Worm (Caenorhabditis elegans) whole organism, L3 larva: ENCODE results near the gene lsm-8.

Experiments
- aly-2 ChIP-seq: fragments of 150-350 bp; optimal IDR thresholded peaks from 2 replicates; lab custom pipeline; 2014; ENCODE audit warnings: missing biosample characterization, missing genetic modification characterization
- ama-1 ChIP-seq: fragments of 150-350 bp; optimal IDR thresholded peaks from 2 replicates; lab custom pipeline; 2018
- ceh-28 ChIP-seq: fragments of 150-350 bp; optimal IDR thresholded peaks from 2 replicates; lab custom pipeline; 2014; ENCODE audit warnings: missing biosample characterization, missing genetic modification reagents, missing genetic modification characterization
- ceh-9 ChIP-seq: sonication (generic microtip); optimal IDR thresholded peaks from 2 replicates; lab custom pipeline; 2018; ENCODE audit warnings: missing biosample characterization, missing genetic modification characterization
- egl-27 ChIP-seq: sonication (generic microtip); optimal IDR thresholded peaks from 4 replicates; lab custom pipeline; 2017; ENCODE audit warnings: missing biosample characterization, missing genetic modification reagents, missing genetic modification characterization
- egl-5 ChIP-seq: fragments of 150-350 bp; optimal IDR thresholded peaks from 2 replicates; lab custom pipeline; 2017; ENCODE audit warnings: missing biosample characterization, missing genetic modification reagents, missing genetic modification characterization, inconsistent platforms
- elt-2 ChIP-seq: sonication (generic microtip); optimal IDR thresholded peaks from 2 replicates; lab custom pipeline; 2016; ENCODE audit warnings: missing genetic modification reagents, mild to moderate bottlenecking, missing genetic modification characterization, missing compliant biosample characterization
- elt-3 ChIP-seq, 3 experiments: fragments of 150-350 bp in 1 of 3; sonication (generic microtip) in 2 of 3; optimal IDR thresholded peaks; 2 replicates in 2 of 3; 4 replicates in 1 of 3; lab custom pipeline; 2014 to 2017; ENCODE audit warnings: missing biosample characterization in 3 of 3, missing genetic modification characterization in 3 of 3
- eor-1 ChIP-seq, 2 experiments: fragments of 150-350 bp; optimal IDR thresholded peaks; 2 replicates each; lab custom pipeline; 2014 to 2018; ENCODE audit warnings: missing biosample characterization in 2 of 2, missing genetic modification characterization in 2 of 2
- fkh-10 ChIP-seq: sonication (generic microtip); optimal IDR thresholded peaks from 2 replicates; lab custom pipeline; 2017; ENCODE audit warnings: missing biosample characterization, missing genetic modification reagents, missing genetic modification characterization
- fkh-2 ChIP-seq: fragments of 150-350 bp; optimal IDR thresholded peaks from 2 replicates; lab custom pipeline; 2014; ENCODE audit warnings: missing biosample characterization, missing genetic modification reagents, missing genetic modification characterization
- hmg-11 ChIP-seq: sonication (generic microtip); optimal IDR thresholded peaks from 2 replicates; lab custom pipeline; 2016; ENCODE audit warnings: missing genetic modification characterization, missing compliant biosample characterization
- lin-15B ChIP-seq: fragments of 150-350 bp; optimal IDR thresholded peaks from 2 replicates; lab custom pipeline; 2014; ENCODE audit warnings: missing biosample characterization, missing genetic modification characterization
- lin-39 ChIP-seq: fragments of 150-350 bp; optimal IDR thresholded peaks from 2 replicates; lab custom pipeline; 2018; ENCODE audit warnings: missing biosample characterization, missing genetic modification reagents, missing genetic modification characterization
- lsy-12 ChIP-seq: sonication (generic microtip); optimal IDR thresholded peaks from 2 replicates; lab custom pipeline; 2016; ENCODE audit warnings: mild to moderate bottlenecking, missing genetic modification characterization, missing compliant biosample characterization
- mml-1 ChIP-seq: fragments of 150-350 bp; sonication (generic microtip); optimal IDR thresholded peaks from 3 replicates; lab custom pipeline; 2014; ENCODE audit warnings: missing biosample characterization, missing genetic modification characterization
- nfya-1 ChIP-seq: sonication (generic microtip); optimal IDR thresholded peaks from 2 replicates; lab custom pipeline; 2017; ENCODE audit warnings: missing genetic modification characterization, mild to moderate bottlenecking, missing compliant biosample characterization, antibody characterized with exemption, moderate library complexity; ENCODE audit not compliant: insufficient read depth
- nhr-11 ChIP-seq: fragments of 150-350 bp; optimal IDR thresholded peaks from 2 replicates; lab custom pipeline; 2014; ENCODE audit warnings: missing biosample characterization, missing genetic modification characterization
- nhr-12 ChIP-seq: fragments of 150-350 bp; optimal IDR thresholded peaks from 2 replicates; lab custom pipeline; 2014; ENCODE audit warnings: missing biosample characterization, missing genetic modification characterization
- nhr-237 ChIP-seq: fragments of 150-350 bp; optimal IDR thresholded peaks from 2 replicates; lab custom pipeline; 2014; ENCODE audit warnings: missing biosample characterization, missing genetic modification characterization
- nhr-25 ChIP-seq: sonication (generic microtip); optimal IDR thresholded peaks from 2 replicates; lab custom pipeline; 2017; ENCODE audit warnings: missing biosample characterization, missing genetic modification characterization
- nhr-28 ChIP-seq: fragments of 150-350 bp; optimal IDR thresholded peaks from 2 replicates; lab custom pipeline; 2014; ENCODE audit warnings: missing biosample characterization, missing genetic modification characterization
- nhr-76 ChIP-seq: fragments of 150-350 bp; sonication (generic microtip); optimal IDR thresholded peaks from 5 replicates; lab custom pipeline; 2014; ENCODE audit warnings: missing biosample characterization, missing genetic modification characterization
- pqm-1 ChIP-seq: fragments of 150-350 bp; optimal IDR thresholded peaks from 2 replicates; lab custom pipeline; 2017; ENCODE audit warnings: missing biosample characterization, missing genetic modification characterization, inconsistent platforms
- sea-2 ChIP-seq: fragments of 150-350 bp; sonication (generic microtip); optimal IDR thresholded peaks from 4 replicates; lab custom pipeline; 2014; ENCODE audit warnings: missing biosample characterization, missing genetic modification reagents, missing genetic modification characterization
- skn-1 ChIP-seq: fragments of 150-350 bp; optimal IDR thresholded peaks from 2 replicates; lab custom pipeline; 2014; ENCODE audit warnings: missing biosample characterization, missing genetic modification characterization
- snpc-4 ChIP-seq: fragments of 150-350 bp; optimal IDR thresholded peaks from 2 replicates; lab custom pipeline; 2014; ENCODE audit warnings: missing biosample characterization, missing genetic modification characterization
- unc-62 ChIP-seq: fragments of 150-350 bp; sonication (generic microtip); optimal IDR thresholded peaks from 4 replicates; lab custom pipeline; 2014; ENCODE audit warnings: missing biosample characterization, missing genetic modification reagents, missing genetic modification characterization
- zag-1 ChIP-seq: fragments of 150-350 bp; optimal IDR thresholded peaks from 2 replicates; lab custom pipeline; 2014; ENCODE audit warnings: missing biosample characterization, missing genetic modification characterization
- ztf-11 ChIP-seq: fragments of 150-350 bp; optimal IDR thresholded peaks from 2 replicates; lab custom pipeline; 2014; ENCODE audit warnings: missing biosample characterization, missing genetic modification characterization
- ztf-4 ChIP-seq: fragments of 150-350 bp; optimal IDR thresholded peaks from 2 replicates; lab custom pipeline; 2014; ENCODE audit warnings: missing biosample characterization, missing genetic modification characterization

The lsm-8 gene

DNA sequence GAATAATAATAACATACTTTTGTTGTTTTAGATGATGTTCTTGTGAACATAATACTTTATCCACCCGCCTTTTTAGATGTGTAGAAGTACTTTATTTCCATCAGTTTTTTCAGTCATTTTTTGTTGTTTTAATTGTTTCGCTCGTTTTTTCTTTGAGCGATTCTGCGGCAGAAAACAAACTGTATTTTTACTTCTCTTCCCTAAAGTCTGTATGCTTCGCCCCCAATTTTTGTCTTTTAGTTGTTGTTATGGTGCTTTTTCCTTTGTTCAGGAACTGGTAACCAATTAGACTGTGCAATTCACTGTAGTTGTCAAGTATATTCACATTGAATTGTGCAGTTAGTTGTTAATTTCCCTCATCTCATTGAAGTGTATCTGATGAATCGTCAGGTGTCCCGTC, 554 bp upstream of the lsm-8 start:
- no peak for TF ChIP-seq nhr-12 (tag; lab: Kevin White, UChicago)
- no peak for TF ChIP-seq pqm-1 (tag; lab: Kevin White, UChicago)
- TF ChIP-seq nhr-237, result no peak
- no peak for TF ChIP-seq fkh-2 (tag; lab: Kevin White, UChicago)
- TF ChIP-seq nhr-11, result no peak
- no peak for TF ChIP-seq elt-3 (tag; optimal IDR thresholded peaks at IDR 0.05; lab: Kevin White, UChicago)
- no peak for TF ChIP-seq nhr-76 (tag; lab: Kevin White, UChicago)
- TF ChIP-seq elt-2 (tag; lab: Kevin White, UChicago), result no peak
- TF ChIP-seq lsy-12, result no peak
- TF ChIP-seq ceh-9 (tag; lab: Kevin White, UChicago), result no peak
- TF ChIP-seq zag-1, result no peak

DNA sequence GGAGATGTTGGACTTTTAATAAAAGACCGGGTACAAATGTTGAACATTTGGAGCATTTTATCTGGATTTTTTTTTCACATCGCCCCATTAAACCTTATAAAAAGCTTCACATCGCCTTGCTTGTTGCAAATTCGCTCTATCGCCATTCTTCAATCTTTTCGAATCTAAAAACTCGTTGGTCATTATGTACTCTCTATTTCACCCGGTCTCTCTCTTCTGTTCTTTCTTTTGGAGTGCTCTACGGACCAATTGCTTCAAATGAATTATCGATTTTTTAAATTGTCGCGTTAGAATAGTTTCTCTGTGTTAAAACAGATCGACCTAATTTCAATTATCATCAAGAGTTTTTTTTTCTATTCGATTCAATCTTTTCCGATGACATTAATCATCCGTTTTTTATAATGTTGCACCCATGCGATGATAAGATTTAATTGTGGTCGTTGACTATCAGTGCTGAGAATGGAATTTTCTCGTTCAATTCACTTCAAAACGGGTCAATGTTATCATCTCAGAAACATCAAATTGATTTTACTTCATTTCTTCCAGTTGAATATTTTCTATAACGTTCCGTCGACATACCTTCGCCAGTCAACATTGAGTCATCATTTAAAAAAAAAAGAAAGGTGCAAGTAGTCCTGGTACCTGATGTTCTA, 1.2 kb downstream of the lsm-8 start:
- TF ChIP-seq egl-5 (tag; lab: Kevin White, UChicago), result no peak
- peak; percentile 8 for TF ChIP-seq nfya-1 (tag; lab: Kevin White, UChicago)
- TF ChIP-seq nhr-28 (tag; lab: Kevin White, UChicago), result no peak
- peak; percentile 76 for TF ChIP-seq ceh-28 (tag; lab: Kevin White, UChicago)
- peak; percentile 53 for TF ChIP-seq lin-15B (tag; lab: Kevin White, UChicago)
- no peak for TF ChIP-seq lsy-12
- TF ChIP-seq lin-39, result peak; percentile 53
- peak; percentile 71 for TF ChIP-seq elt-2 (tag; lab: Kevin White, UChicago)
- TF ChIP-seq snpc-4 (tag; lab: Kevin White, UChicago), result peak; percentile 19

DNA sequence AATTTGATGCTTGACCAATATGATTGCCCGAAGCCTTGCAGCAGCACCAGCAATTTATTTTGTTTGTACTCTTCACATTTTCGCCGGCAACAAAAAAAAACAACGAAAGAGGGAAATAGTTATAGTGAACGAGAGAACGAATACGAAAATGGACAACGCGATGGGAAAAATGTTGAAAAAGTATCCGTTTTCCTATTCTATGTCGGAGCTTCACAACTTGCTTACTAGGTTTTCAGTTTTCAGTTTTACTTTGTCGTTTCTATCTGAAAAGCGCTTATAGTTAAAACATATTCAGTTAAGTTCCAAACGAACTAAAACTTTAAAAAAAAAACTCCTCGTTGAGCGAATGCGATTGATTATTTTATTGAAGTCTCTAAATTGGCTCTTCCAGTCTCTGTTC, 1.9 kb downstream of the lsm-8 start:
- no peak for TF ChIP-seq ztf-4 (tag; lab: Kevin White, UChicago)
- TF ChIP-seq unc-62 (GFP tag; lab: Kevin White, UChicago), result no peak
- TF ChIP-seq mml-1, result no peak

DNA sequence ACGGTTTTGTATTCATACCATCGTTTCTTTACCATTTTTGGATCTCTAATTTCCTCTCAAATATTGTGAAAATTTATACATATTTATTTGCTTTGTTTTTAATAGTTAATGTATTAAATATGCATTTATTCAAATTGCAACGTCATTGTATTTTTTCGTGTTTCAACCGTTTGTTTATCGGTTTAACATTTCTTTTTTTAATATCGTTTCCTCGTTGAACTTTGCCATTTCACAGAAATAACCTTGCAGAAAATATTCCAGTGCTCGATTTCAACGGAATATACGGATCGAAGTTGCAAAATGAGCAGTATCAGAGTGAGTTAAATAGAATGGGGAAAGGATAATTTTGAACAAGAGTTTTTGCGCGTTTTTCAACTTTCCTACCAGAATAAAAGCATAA, 3.0 kb downstream of the lsm-8 start, which contains the start of gene seu-1:
TSS of gene seu-1 (plus strand) at position 301 of the 400 bp plus-strand sequence.
- TF ChIP-seq lin-39 (no peak), nfya-1 (tag; lab: Kevin White, UChicago) (no peak), eor-1 (tag; optimal IDR thresholded peaks at IDR 0.05; lab: Kevin White, UChicago) (no peak), skn-1 (tag; lab: Kevin White, UChicago) (no peak), pqm-1 (tag; lab: Kevin White, UChicago) (no peak), elt-3 (tag; optimal IDR thresholded peaks at IDR 0.05; lab: Kevin White, UChicago) (no peak), ama-1 (no peak)

DNA sequence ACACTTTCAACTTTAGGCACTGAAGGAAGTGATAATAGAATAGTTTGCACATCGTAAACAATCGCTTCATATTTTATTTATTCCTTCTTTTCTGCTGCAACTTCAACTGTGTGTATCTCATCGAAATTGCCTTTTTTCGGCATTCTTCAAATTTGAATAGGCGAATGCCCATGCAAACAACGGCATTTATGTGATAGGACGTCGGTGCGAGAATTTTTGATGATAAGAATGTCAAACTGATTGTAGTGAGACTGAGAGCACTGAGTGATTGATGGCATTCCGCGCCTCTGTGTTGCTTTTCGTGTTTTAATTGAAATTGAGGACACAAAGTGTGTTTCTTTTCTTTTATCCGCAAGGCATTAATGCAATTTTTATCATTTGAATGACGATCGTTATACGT, 4.5 kb downstream of the lsm-8 start:
- no peak for TF ChIP-seq ztf-4 (tag; lab: Kevin White, UChicago)
- TF ChIP-seq pqm-1 (tag; lab: Kevin White, UChicago), result peak; percentile 37
- TF ChIP-seq elt-2 (tag; lab: Kevin White, UChicago), result peak; percentile 81

DNA sequence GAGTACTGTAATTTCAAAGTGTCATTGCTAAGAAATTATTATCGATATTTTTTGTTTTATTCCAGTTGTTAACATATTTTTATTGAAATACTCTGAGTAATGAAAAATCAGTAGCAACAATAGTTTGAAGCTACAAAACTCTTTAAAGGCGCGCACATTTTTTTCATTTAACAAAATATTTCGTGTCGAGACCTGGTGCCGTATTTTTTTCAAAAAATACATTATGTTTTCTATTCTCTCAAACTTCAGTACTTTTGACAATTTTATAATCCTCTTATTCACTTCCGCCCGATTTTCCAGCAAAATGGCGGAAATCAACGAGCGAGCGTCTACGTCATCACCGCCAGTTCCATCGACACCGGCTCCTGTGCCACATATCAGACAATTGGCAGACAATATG, 7.6 kb downstream of the lsm-8 start, which contains the start of gene blos-2:
TSS of gene blos-2 (plus strand) at position 301 of the 400 bp plus-strand sequence.
- TF ChIP-seq nhr-25 (tag; lab: Kevin White, UChicago), result no peak
- TF ChIP-seq egl-5 (tag; lab: Kevin White, UChicago), result no peak
- no peak for TF ChIP-seq snpc-4 (tag; lab: Kevin White, UChicago)
- TF ChIP-seq ama-1, result no peak
- TF ChIP-seq hmg-11 (tag; lab: Kevin White, UChicago), result no peak
- no peak for TF ChIP-seq sea-2 (GFP tag; lab: Kevin White, UChicago)
- TF ChIP-seq eor-1 (tag; optimal IDR thresholded peaks at IDR 0.05; lab: Kevin White, UChicago), result no peak
- no peak for TF ChIP-seq aly-2 (tag; lab: Kevin White, UChicago)
- TF ChIP-seq egl-27, result no peak
- TF ChIP-seq nhr-237, result no peak
- no peak for TF ChIP-seq nhr-28 (tag; lab: Kevin White, UChicago)
- no peak for TF ChIP-seq fkh-10 (GFP tag; lab: Kevin White, UChicago)
- no peak for TF ChIP-seq pqm-1 (tag; lab: Kevin White, UChicago)
- no peak for TF ChIP-seq unc-62 (GFP tag; lab: Kevin White, UChicago)
- no peak for TF ChIP-seq ztf-11 (tag; lab: Kevin White, UChicago)
